Fruit fly (Drosophila melanogaster): ENCODE results near the gene CG10232.

dm6 chr3R:23732990-23733512, 11.6 kb upstream of the CG10232 start, which contains the start of the genes Hmgcr and Rpn9:
- TF ChIP-seq sage (GFP tag; optimal IDR thresholded peaks at IDR 0.05), result no peak
- TF ChIP-seq Myc (optimal IDR thresholded peaks at IDR 0.05), result no peak
- no peak for TF ChIP-seq N (GFP tag; optimal IDR thresholded peaks at IDR 0.05)
- no peak for TF ChIP-seq sv (GFP tag; optimal IDR thresholded peaks at IDR 0.05)
- no peak for TF ChIP-seq GATAd (GFP tag; optimal IDR thresholded peaks at IDR 0.05)
- TF ChIP-seq psq (GFP tag; optimal IDR thresholded peaks at IDR 0.05), result peak; percentile 2
- no peak for TF ChIP-seq Hr78 (GFP tag; optimal IDR thresholded peaks at IDR 0.05)
- TF ChIP-seq Abd-B (GFP tag; optimal IDR thresholded peaks at IDR 0.05), result no peak
- peak; percentile 20 for TF ChIP-seq br (GFP tag; optimal IDR thresholded peaks at IDR 0.05)
- TF ChIP-seq Vsx2 (GFP tag; optimal IDR thresholded peaks at IDR 0.05; ENCODE audit: partially characterized antibody), result peak; percentile 79
- no peak for TF ChIP-seq HLH106 (tag; optimal IDR thresholded peaks at IDR 0.05)

All from whole organism, wandering third instar larva.